Worm (Caenorhabditis elegans) whole organism, L1 larva: ENCODE results near the gene C38C3.3.
A peak's percentile ranks its signal among the peaks of the same experiment; 100 is the strongest.

ENCODE experiments used
- C16A3.4 ChIP-seq: fragments of 150-350 bp; optimal IDR thresholded peaks from 2 replicates; lab custom pipeline; 2014; ENCODE audit warnings: missing biosample characterization, missing genetic modification characterization
- aha-1 ChIP-seq: fragments of 150-350 bp; optimal IDR thresholded peaks from 2 replicates; lab custom pipeline; 2014; ENCODE audit warnings: missing biosample characterization, missing genetic modification characterization
- alr-1 ChIP-seq: fragments of 200-800 bp; sonication (Bioruptor generic); optimal IDR thresholded peaks from 2 replicates; lab custom pipeline; 2018; ENCODE audit warnings: borderline replicate concordance, mild to moderate bottlenecking, missing genetic modification characterization, missing compliant biosample characterization
- blmp-1 ChIP-seq: fragments of 150-350 bp; optimal IDR thresholded peaks from 2 replicates; lab custom pipeline; 2014; ENCODE audit warnings: missing biosample characterization, missing genetic modification characterization
- ceh-63 ChIP-seq: fragments of 200-800 bp; sonication (Bioruptor generic); optimal IDR thresholded peaks from 2 replicates; lab custom pipeline; 2018; ENCODE audit warnings: mild to moderate bottlenecking, missing genetic modification characterization, missing compliant biosample characterization
- ceh-8 ChIP-seq: fragments of 200-800 bp; sonication (Bioruptor generic); optimal IDR thresholded peaks from 2 replicates; lab custom pipeline; 2018; ENCODE audit warnings: mild to moderate bottlenecking, missing genetic modification characterization, moderate library complexity, missing compliant biosample characterization
- ceh-90 ChIP-seq: sonication (generic microtip); optimal IDR thresholded peaks from 2 replicates; lab custom pipeline; 2016; ENCODE audit warnings: missing genetic modification characterization, missing compliant biosample characterization
- dsc-1 ChIP-seq: sonication (generic microtip); optimal IDR thresholded peaks from 2 replicates; lab custom pipeline; 2016; ENCODE audit warnings: mild to moderate bottlenecking, missing genetic modification characterization, missing compliant biosample characterization
- efl-1 ChIP-seq, 4 experiments: fragments of 150-350 bp; optimal IDR thresholded peaks in 3 of 4; peaks in 1 of 4; 1 replicate in 1 of 4; 2 replicates in 3 of 4; lab custom pipeline; 2014; ENCODE audit warnings: missing biosample characterization in 2 of 4, missing genetic modification characterization in 2 of 4, missing genetic modification reagents in 2 of 4
- egl-27 ChIP-seq, 2 experiments: fragments of 150-350 bp in 1 of 2; sonication (generic microtip); optimal IDR thresholded peaks; 3 replicates each; lab custom pipeline; 2017 to 2018; ENCODE audit warnings: missing biosample characterization in 2 of 2, missing genetic modification characterization in 2 of 2, missing genetic modification reagents in 2 of 2
- fkh-10 ChIP-seq: sonication (generic microtip); optimal IDR thresholded peaks from 2 replicates; lab custom pipeline; 2017; ENCODE audit warnings: missing biosample characterization, missing genetic modification reagents, missing genetic modification characterization
- fkh-8 ChIP-seq: sonication (generic microtip); optimal IDR thresholded peaks from 2 replicates; lab custom pipeline; 2016; ENCODE audit warnings: mild to moderate bottlenecking, missing genetic modification characterization, missing compliant biosample characterization
- grh-1 ChIP-seq: fragments of 200-800 bp; sonication (Bioruptor generic); IDR thresholded peaks from 2 replicates; pipeline ENCODE4 v1.3.6; 2022; ENCODE audit warnings: missing genetic modification reagents, missing genetic modification characterization, missing compliant biosample characterization
- hlh-4 ChIP-seq: sonication (generic microtip); optimal IDR thresholded peaks from 2 replicates; lab custom pipeline; 2016; ENCODE audit warnings: mild to moderate bottlenecking, missing genetic modification characterization, missing compliant biosample characterization
- irx-1 ChIP-seq: sonication (generic microtip); optimal IDR thresholded peaks from 2 replicates; lab custom pipeline; 2016; ENCODE audit warnings: missing genetic modification characterization, missing compliant biosample characterization
- isw-1 ChIP-seq: fragments of 200-800 bp; sonication (Bioruptor generic); IDR thresholded peaks from 2 replicates; pipeline ENCODE4 v1.3.6; 2022; ENCODE audit warnings: missing genetic modification characterization, missing compliant biosample characterization
- lin-14 ChIP-seq: fragments of 200-800 bp; sonication (Bioruptor generic); optimal IDR thresholded peaks from 2 replicates; lab custom pipeline; 2018; ENCODE audit warnings: mild to moderate bottlenecking, missing genetic modification characterization, moderate library complexity, missing compliant biosample characterization
- lin-15B ChIP-seq: fragments of 150-350 bp; sonication (generic microtip); optimal IDR thresholded peaks from 3 replicates; lab custom pipeline; 2014; ENCODE audit warnings: missing biosample characterization, missing genetic modification characterization
- lin-35 ChIP-seq, 2 experiments: fragments of 150-350 bp; optimal IDR thresholded peaks; 2 replicates each; lab custom pipeline; 2014; ENCODE audit warnings: missing biosample characterization in 2 of 2, missing genetic modification characterization in 2 of 2, missing genetic modification reagents in 2 of 2
- lir-3 ChIP-seq: sonication (generic microtip); optimal IDR thresholded peaks from 2 replicates; lab custom pipeline; 2016; ENCODE audit warnings: mild to moderate bottlenecking, missing genetic modification characterization, moderate library complexity, missing compliant biosample characterization; ENCODE audit not compliant: poor library complexity
- mdl-1 ChIP-seq, 2 experiments: fragments of 150-350 bp; optimal IDR thresholded peaks; 2 replicates each; lab custom pipeline; 2014 to 2017; ENCODE audit warnings: missing biosample characterization in 2 of 2, missing genetic modification characterization in 2 of 2, inconsistent platforms in 1 of 2
- nhr-47 ChIP-seq: sonication (generic microtip); optimal IDR thresholded peaks from 2 replicates; lab custom pipeline; 2016; ENCODE audit warnings: mild to moderate bottlenecking, missing genetic modification characterization, moderate library complexity, missing compliant biosample characterization
- nhr-71 ChIP-seq: sonication (generic microtip); optimal IDR thresholded peaks from 2 replicates; lab custom pipeline; 2016; ENCODE audit warnings: mild to moderate bottlenecking, missing genetic modification characterization, moderate library complexity, missing compliant biosample characterization
- nhr-90 ChIP-seq: sonication (generic microtip); optimal IDR thresholded peaks from 2 replicates; lab custom pipeline; 2016; ENCODE audit warnings: mild to moderate bottlenecking, missing genetic modification characterization, missing compliant biosample characterization; ENCODE audit not compliant: poor library complexity
- pax-3 ChIP-seq: fragments of 200-800 bp; sonication (Bioruptor generic); optimal IDR thresholded peaks from 2 replicates; lab custom pipeline; 2018; ENCODE audit warnings: mild to moderate bottlenecking, missing genetic modification characterization, moderate library complexity, missing compliant biosample characterization
- rnt-1 ChIP-seq: sonication (generic microtip); optimal IDR thresholded peaks from 2 replicates; lab custom pipeline; 2016; ENCODE audit warnings: mild to moderate bottlenecking, missing genetic modification characterization, moderate library complexity, missing compliant biosample characterization
- skn-1 ChIP-seq: fragments of 150-350 bp; optimal IDR thresholded peaks from 2 replicates; lab custom pipeline; 2014; ENCODE audit warnings: missing biosample characterization, missing genetic modification characterization
- snpc-4 ChIP-seq: fragments of 150-350 bp; optimal IDR thresholded peaks from 2 replicates; lab custom pipeline; 2014; ENCODE audit warnings: missing biosample characterization, missing genetic modification characterization
- swsn-7 ChIP-seq: sonication (generic microtip); optimal IDR thresholded peaks from 2 replicates; lab custom pipeline; 2016; ENCODE audit warnings: missing genetic modification characterization, missing compliant biosample characterization
- tbx-2 ChIP-seq: sonication (generic microtip); optimal IDR thresholded peaks from 2 replicates; lab custom pipeline; 2016; ENCODE audit warnings: missing genetic modification characterization, missing compliant biosample characterization
- vab-15 ChIP-seq: sonication (generic microtip); optimal IDR thresholded peaks from 2 replicates; lab custom pipeline; 2017; ENCODE audit warnings: missing genotype, mild to moderate bottlenecking, missing genetic modification characterization, missing compliant biosample characterization
- xbp-1 ChIP-seq: sonication (generic microtip); optimal IDR thresholded peaks from 2 replicates; lab custom pipeline; 2016; ENCODE audit warnings: missing genetic modification characterization, missing compliant biosample characterization
- zag-1 ChIP-seq: fragments of 150-350 bp; optimal IDR thresholded peaks from 2 replicates; lab custom pipeline; 2014; ENCODE audit warnings: missing biosample characterization, missing genetic modification characterization
- zip-4 ChIP-seq: fragments of 200-800 bp; sonication (Bioruptor generic); optimal IDR thresholded peaks from 2 replicates; lab custom pipeline; 2018; ENCODE audit warnings: mild to moderate bottlenecking, missing genetic modification characterization, moderate library complexity, missing compliant biosample characterization

C38C3.3 gene

ce11 chrV:1488642-1489041 is 6.8 kb upstream of the C38C3.3 start:
- TF ChIP-seq lin-14 (GFP tag; lab: Kevin White, UChicago) (peak; percentile 56), fkh-8 (tag; lab: Kevin White, UChicago) (peak; percentile 59), efl-1 (optimal IDR thresholded peaks at IDR 0.05; lab: Kevin White, UChicago) (no peak), efl-1 (GFP tag; optimal IDR thresholded peaks at IDR 0.05 in 1 of 2; lab: Kevin White, UChicago) (peak in 1 of 2 experiments; percentile 67), xbp-1 (tag; lab: Kevin White, UChicago) (no peak), zip-4 (GFP tag; lab: Kevin White, UChicago) (no peak), nhr-71 (tag; lab: Kevin White, UChicago) (peak; percentile 51), lin-35 (GFP tag; optimal IDR thresholded peaks at IDR 0.05; lab: Kevin White, UChicago) (no peak), nhr-47 (tag; lab: Kevin White, UChicago) (peak; percentile 53), dsc-1 (tag; lab: Kevin White, UChicago) (peak; percentile 71), vab-15 (tag; lab: Kevin White, UChicago) (no peak), nhr-90 (no peak)

DNA sequence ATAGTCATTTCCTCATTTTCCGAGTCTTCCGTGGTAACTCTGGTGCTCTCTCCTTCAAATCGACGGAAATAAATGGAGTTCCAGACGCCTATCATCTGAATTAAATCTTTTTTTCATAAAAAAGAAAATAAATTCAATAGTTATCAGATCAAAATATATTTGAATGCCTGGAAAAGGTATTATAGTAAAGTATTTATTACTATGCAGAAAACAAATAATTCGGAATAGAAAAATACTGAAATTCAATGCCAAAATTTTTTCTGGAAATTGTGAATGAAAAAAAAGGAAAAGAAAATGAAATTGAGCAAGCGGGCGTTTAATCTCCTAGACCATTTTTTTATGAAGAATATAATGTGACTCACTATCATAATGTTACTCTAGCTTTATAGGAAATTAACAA is 3.9 kb upstream of the C38C3.3 start, which contains the start of gene C38C3.6:
TSS of gene C38C3.6 (minus strand) at position 101 of the 400 bp plus-strand sequence.
- no peak for TF ChIP-seq mdl-1 (tag; optimal IDR thresholded peaks at IDR 0.05; lab: Kevin White, UChicago)
- no peak for TF ChIP-seq tbx-2
- TF ChIP-seq aha-1: no peak
- TF ChIP-seq, all 84 proteins: peak for 0

ce11 chrV:1494469-1494868 is 965 bp upstream of the C38C3.3 start, which contains the start of gene spig-7:
Gene spig-7 (plus strand): TSS chrV:1494769.
- TF ChIP-seq ceh-90 (tag; lab: Kevin White, UChicago): no peak
- TF ChIP-seq ceh-8 (GFP tag; lab: Kevin White, UChicago): no peak
- no peak for TF ChIP-seq alr-1 (tag; lab: Kevin White, UChicago)
- TF ChIP-seq nhr-71 (tag; lab: Kevin White, UChicago): no peak
- TF ChIP-seq blmp-1 (tag; lab: Kevin White, UChicago): no peak
- TF ChIP-seq lin-15B: no peak
- no peak for TF ChIP-seq swsn-7 (tag; lab: Kevin White, UChicago)
- no peak for TF ChIP-seq skn-1 (tag; lab: Kevin White, UChicago)
- no peak for TF ChIP-seq rnt-1 (tag; lab: Kevin White, UChicago)
- no peak for TF ChIP-seq ceh-63 (GFP tag; lab: Kevin White, UChicago)
- TF ChIP-seq snpc-4 (tag; lab: Kevin White, UChicago): no peak
- TF ChIP-seq lir-3 (tag; lab: Kevin White, UChicago): no peak
- TF ChIP-seq lin-14 (GFP tag; lab: Kevin White, UChicago): no peak
- TF ChIP-seq irx-1: no peak
- no peak for TF ChIP-seq C16A3.4 (tag; lab: Kevin White, UChicago)

DNA sequence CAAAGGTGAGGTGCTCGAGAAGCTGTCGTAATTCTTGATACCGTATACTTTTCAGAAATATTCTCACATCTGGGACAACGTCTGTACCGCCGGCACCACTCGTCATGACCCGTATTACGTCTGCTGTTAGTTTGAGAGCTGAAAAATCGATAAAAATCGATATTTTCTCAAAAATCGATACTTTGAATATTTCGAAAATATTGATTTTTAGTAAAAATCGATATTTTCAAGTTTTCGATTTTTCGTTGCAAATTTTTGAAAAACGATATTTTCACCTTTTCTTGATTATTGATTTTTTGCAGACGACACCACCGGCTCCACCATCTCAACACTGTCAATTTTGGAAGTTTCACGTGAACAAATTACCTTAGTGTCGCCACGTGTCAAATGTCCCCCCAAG is 318 bp downstream of the C38C3.3 start:
- TF ChIP-seq pax-3 (tag; lab: Kevin White, UChicago): no peak

DNA sequence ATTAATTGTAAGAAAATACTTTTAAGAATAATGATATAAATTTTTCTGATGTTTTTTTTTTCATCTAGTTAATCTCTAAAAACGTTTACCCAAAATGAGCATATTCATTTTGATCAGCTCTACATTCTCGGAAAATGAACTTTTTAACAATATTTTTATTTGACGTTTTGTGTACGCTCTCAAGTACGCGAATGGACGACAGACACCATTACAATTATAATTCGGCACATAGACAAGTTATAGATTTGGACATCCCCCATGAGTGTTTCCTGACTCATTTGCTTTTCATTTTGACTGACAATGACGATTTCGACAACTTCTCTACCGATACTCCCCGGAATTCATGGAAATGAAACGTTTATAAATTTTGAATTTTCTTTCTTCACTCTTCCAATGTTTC is 3.7 kb downstream of the C38C3.3 start, which contains the start of gene sru-27:
TSS of gene sru-27 (plus strand) at position 301 of the 400 bp plus-strand sequence.
- TF ChIP-seq grh-1 (GFP tag; lab: Robert Waterston, UW) (no peak), ceh-8 (GFP tag; lab: Kevin White, UChicago) (no peak), fkh-10 (no peak), egl-27 (tag; optimal IDR thresholded peaks at IDR 0.05; lab: Kevin White, UChicago) (no peak), hlh-4 (tag; lab: Kevin White, UChicago) (no peak), zag-1 (tag; lab: Kevin White, UChicago) (no peak), isw-1 (no peak)
- TF ChIP-seq, all 84 proteins: peak for 0
